Worm (Caenorhabditis elegans) whole organism, L4 larva: ENCODE measurements around the gene gmap-1.

Source experiments
- F37D6.2 ChIP-seq: sonication (generic microtip); optimal IDR thresholded peaks from 2 replicates; lab custom pipeline; 2016; ENCODE audit warnings: mild to moderate bottlenecking, missing genetic modification characterization, missing compliant biosample characterization
- F49E8.2 ChIP-seq: sonication (generic microtip); optimal IDR thresholded peaks from 2 replicates; lab custom pipeline; 2016; ENCODE audit warnings: missing compliant biosample characterization, mild to moderate bottlenecking, missing genetic modification characterization, borderline replicate concordance
- Y5F2A.4 ChIP-seq: fragments of 200-800 bp; sonication (Bioruptor generic); optimal IDR thresholded peaks from 2 replicates; lab custom pipeline; 2018; ENCODE audit warnings: mild to moderate bottlenecking, missing genetic modification characterization, missing compliant biosample characterization
- daf-12 ChIP-seq: fragments of 150-350 bp; optimal IDR thresholded peaks from 2 replicates; lab custom pipeline; 2014; ENCODE audit warnings: missing biosample characterization, missing genetic modification reagents, missing genetic modification characterization
- daf-16 ChIP-seq, 3 experiments: sonication (generic microtip); optimal IDR thresholded peaks; 2 replicates each; lab custom pipeline; 2016 to 2017; ENCODE audit warnings: missing genetic modification characterization in 3 of 3, missing genetic modification reagents in 3 of 3, mild to moderate bottlenecking in 2 of 3, missing compliant biosample characterization in 2 of 3, missing biosample characterization in 1 of 3, moderate library complexity in 1 of 3
- daf-19 ChIP-seq: fragments of 200-800 bp; sonication (Bioruptor generic); conservative IDR thresholded peaks from 2 replicates; pipeline ENCODE4 v1.3.6; 2022; ENCODE audit warnings: missing genetic modification characterization, missing compliant biosample characterization
- dmd-6 ChIP-seq: fragments of 200-800 bp; sonication (Bioruptor generic); IDR thresholded peaks from 2 replicates; pipeline ENCODE4 v1.3.6; 2022; ENCODE audit warnings: missing genetic modification reagents, missing genetic modification characterization, missing compliant biosample characterization
- dpl-1 ChIP-seq: fragments of 150-350 bp; optimal IDR thresholded peaks from 2 replicates; lab custom pipeline; 2014; ENCODE audit warnings: missing biosample characterization, missing genetic modification reagents, missing genetic modification characterization
- dve-1 ChIP-seq: sonication (generic microtip); optimal IDR thresholded peaks from 2 replicates; lab custom pipeline; 2017; ENCODE audit warnings: antibody characterized with exemption, mild to moderate bottlenecking, missing genetic modification characterization, missing compliant biosample characterization; ENCODE audit not compliant: insufficient read depth
- egl-43 ChIP-seq: fragments of 200-800 bp; sonication (Bioruptor generic); IDR thresholded peaks from 2 replicates; pipeline ENCODE4 v1.3.6; 2022; ENCODE audit warnings: missing genetic modification reagents, missing genetic modification characterization, missing compliant biosample characterization
- hlh-11 ChIP-seq: fragments of 200-800 bp; sonication (Bioruptor generic); optimal IDR thresholded peaks from 2 replicates; lab custom pipeline; 2018; ENCODE audit warnings: mild to moderate bottlenecking, missing genetic modification characterization, missing compliant biosample characterization
- hlh-30 ChIP-seq: sonication (generic microtip); optimal IDR thresholded peaks from 2 replicates; lab custom pipeline; 2017; ENCODE audit warnings: antibody characterized with exemption, mild to moderate bottlenecking, missing genetic modification characterization, missing compliant biosample characterization; ENCODE audit not compliant: insufficient read depth
- hmg-1.1 ChIP-seq: fragments of 200-800 bp; sonication (Bioruptor generic); IDR thresholded peaks from 2 replicates; pipeline ENCODE4 v1.3.6; 2022; ENCODE audit warnings: missing genetic modification reagents, missing genetic modification characterization, missing compliant biosample characterization
- lin-15B ChIP-seq: fragments of 150-350 bp; sonication (generic microtip); optimal IDR thresholded peaks from 3 replicates; lab custom pipeline; 2014; ENCODE audit warnings: missing biosample characterization, missing genetic modification characterization
- lin-29 ChIP-seq: fragments of 200-800 bp; sonication (Bioruptor generic); IDR thresholded peaks from 2 replicates; pipeline ENCODE4 v1.3.6; 2022; ENCODE audit warnings: missing genetic modification reagents, missing genetic modification characterization, missing compliant biosample characterization
- lsy-2 ChIP-seq, 2 experiments: fragments of 150-350 bp in 1 of 2; sonication (generic microtip) in 1 of 2; optimal IDR thresholded peaks; 2 replicates each; lab custom pipeline; 2014 to 2017; ENCODE audit warnings: missing biosample characterization in 2 of 2, missing genetic modification characterization in 2 of 2
- mdl-1 ChIP-seq, 2 experiments: fragments of 150-350 bp in 1 of 2; sonication (generic microtip) in 1 of 2; optimal IDR thresholded peaks; 2 replicates each; lab custom pipeline; 2014 to 2017; ENCODE audit warnings: missing biosample characterization in 2 of 2, missing genetic modification characterization in 2 of 2
- mdt-29 ChIP-seq: fragments of 200-800 bp; sonication (Bioruptor generic); IDR thresholded peaks from 2 replicates; pipeline ENCODE4 v1.3.6; 2022; ENCODE audit warnings: missing genetic modification reagents, missing genetic modification characterization, missing compliant biosample characterization
- mep-1 ChIP-seq: fragments of 150-350 bp; sonication (generic microtip); optimal IDR thresholded peaks from 3 replicates; lab custom pipeline; 2014; ENCODE audit warnings: missing biosample characterization, missing genetic modification characterization
- mxl-3 ChIP-seq: fragments of 200-800 bp; sonication (Bioruptor generic); optimal IDR thresholded peaks from 2 replicates; lab custom pipeline; 2018; ENCODE audit warnings: mild to moderate bottlenecking, missing genetic modification characterization, missing compliant biosample characterization
- nhr-102 ChIP-seq: sonication (generic microtip); optimal IDR thresholded peaks from 2 replicates; lab custom pipeline; 2016; ENCODE audit warnings: mild to moderate bottlenecking, missing genetic modification characterization, moderate library complexity, missing compliant biosample characterization
- nhr-11 ChIP-seq: fragments of 150-350 bp; optimal IDR thresholded peaks from 2 replicates; lab custom pipeline; 2014; ENCODE audit warnings: missing biosample characterization, missing genetic modification characterization
- nhr-28 ChIP-seq: fragments of 150-350 bp; optimal IDR thresholded peaks from 2 replicates; lab custom pipeline; 2014; ENCODE audit warnings: missing biosample characterization, missing genetic modification characterization
- nhr-42 ChIP-seq: fragments of 200-800 bp; sonication (Bioruptor generic); IDR thresholded peaks from 2 replicates; pipeline ENCODE4 v1.3.6; 2022; ENCODE audit warnings: missing genetic modification characterization, missing compliant biosample characterization
- php-3 ChIP-seq: fragments of 200-800 bp; sonication (Bioruptor generic); IDR thresholded peaks from 2 replicates; pipeline ENCODE4 v1.3.6; 2022; ENCODE audit warnings: missing genetic modification reagents, missing genetic modification characterization, missing compliant biosample characterization
- pqm-1 ChIP-seq: sonication (generic microtip); optimal IDR thresholded peaks from 2 replicates; lab custom pipeline; 2017; ENCODE audit warnings: missing biosample characterization, missing genetic modification characterization
- sdz-12 ChIP-seq: fragments of 200-800 bp; sonication (Bioruptor generic); optimal IDR thresholded peaks from 2 replicates; lab custom pipeline; 2018; ENCODE audit warnings: mild to moderate bottlenecking, missing genetic modification characterization, missing compliant biosample characterization
- set-16 ChIP-seq: fragments of 200-800 bp; sonication (Bioruptor generic); IDR thresholded peaks from 2 replicates; pipeline ENCODE4 v1.3.6; 2022; ENCODE audit warnings: missing genetic modification reagents, missing genetic modification characterization, missing compliant biosample characterization
- spr-3 ChIP-seq: fragments of 200-800 bp; sonication (Bioruptor generic); optimal IDR thresholded peaks from 2 replicates; lab custom pipeline; 2018; ENCODE audit warnings: mild to moderate bottlenecking, missing genetic modification characterization, missing compliant biosample characterization
- tra-1 ChIP-seq: fragments of 200-800 bp; sonication (Bioruptor generic); IDR thresholded peaks from 2 replicates; pipeline ENCODE4 v1.3.6; 2022; ENCODE audit warnings: missing genetic modification reagents, missing genetic modification characterization, missing compliant biosample characterization
- unc-62 ChIP-seq, 3 experiments: fragments of 150-350 bp in 1 of 3; sonication (generic microtip); optimal IDR thresholded peaks in 2 of 3; peaks in 1 of 3; 1 replicate in 1 of 3; 2 replicates in 2 of 3; lab custom pipeline; 2014 to 2017; ENCODE audit warnings: missing biosample characterization in 3 of 3, missing genetic modification characterization in 3 of 3, missing genetic modification reagents in 3 of 3, missing genotype in 1 of 3

The gmap-1 gene

ce11 chrX:12914209-12914608, 20.6 kb downstream of the gmap-1 start:
- TF ChIP-seq Y5F2A.4 (GFP tag; lab: Kevin White, UChicago) (no peak), F49E8.2 (tag; lab: Kevin White, UChicago) (no peak), nhr-102 (tag; lab: Kevin White, UChicago) (no peak), hmg-1.1 (GFP tag; lab: Robert Waterston, UW) (0 out of 2 replicates have a peak, but pooled peaks have one; percentile 10), spr-3 (GFP tag; lab: Kevin White, UChicago) (no peak), nhr-42 (GFP tag; lab: Robert Waterston, UW) (no peak), php-3 (GFP tag; lab: Robert Waterston, UW) (no peak), F37D6.2 (tag; lab: Kevin White, UChicago) (no peak), mxl-3 (GFP tag; lab: Kevin White, UChicago) (no peak), daf-16 (GFP tag; optimal IDR thresholded peaks at IDR 0.05; lab: Kevin White, UChicago) (no peak), daf-16 (tag; optimal IDR thresholded peaks at IDR 0.05; lab: Kevin White, UChicago) (no peak), hlh-30 (tag; lab: Kevin White, UChicago) (peak; percentile 78)

ce11 chrX:12913398-12914071, 21.2 kb downstream of the gmap-1 start:
- TF ChIP-seq lin-15B (tag; lab: Kevin White, UChicago) (no peak), dve-1 (tag; lab: Kevin White, UChicago) (peak; percentile 28), egl-43 (GFP tag; lab: Robert Waterston, UW) (0 out of 2 replicates have a peak, but pooled peaks have one; percentile 24), daf-16 (GFP tag; optimal IDR thresholded peaks at IDR 0.05; lab: Kevin White, UChicago) (peak in 1 of 2 experiments; percentile 78), daf-16 (tag; optimal IDR thresholded peaks at IDR 0.05; lab: Kevin White, UChicago) (peak; percentile 70), unc-62 (GFP tag; optimal IDR thresholded peaks at IDR 0.05 in 1 of 2; lab: Kevin White, UChicago) (peak in 1 of 2 experiments; percentile 35), unc-62 (tag; optimal IDR thresholded peaks at IDR 0.05; lab: Kevin White, UChicago) (no peak), nhr-28 (tag; lab: Kevin White, UChicago) (peak; percentile 16)

- TF ChIP-seq nhr-102 (tag; lab: Kevin White, UChicago) (no peak), unc-62 (GFP tag; optimal IDR thresholded peaks at IDR 0.05 in 1 of 2; lab: Kevin White, UChicago) (peak in 1 of 2 experiments; percentile 78), unc-62 (tag; optimal IDR thresholded peaks at IDR 0.05; lab: Kevin White, UChicago) (no peak), daf-16 (GFP tag; optimal IDR thresholded peaks at IDR 0.05; lab: Kevin White, UChicago) (no peak), daf-16 (tag; optimal IDR thresholded peaks at IDR 0.05; lab: Kevin White, UChicago) (peak; percentile 14), lsy-2 (tag; optimal IDR thresholded peaks at IDR 0.05; lab: Kevin White, UChicago) (peak in 1 of 2 experiments; percentile 13), lin-29 (GFP tag; lab: Robert Waterston, UW) (no peak)
Measured at ce11 chrX:12912435-12912834, 22.3 kb downstream of the gmap-1 start.

DNA sequence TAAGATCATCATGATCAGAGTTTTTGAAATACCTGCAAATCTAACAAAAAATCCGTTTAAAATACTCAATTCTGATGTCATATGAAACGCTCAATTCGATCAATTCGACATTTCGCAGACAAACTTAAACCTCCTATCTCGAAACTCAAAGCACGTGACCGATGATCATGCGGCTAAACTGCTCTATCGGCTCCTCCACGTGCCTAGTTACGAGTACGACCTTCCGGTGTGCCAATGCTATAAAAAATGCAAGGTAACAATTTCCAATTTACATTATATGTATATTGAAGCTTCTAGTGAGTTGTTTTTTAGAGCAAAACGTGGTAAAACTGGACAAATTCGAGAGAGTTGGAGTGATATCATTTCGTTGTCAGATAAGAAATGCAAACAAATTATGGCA, 23.5 kb downstream of the gmap-1 start:
- TF ChIP-seq daf-12 (tag; lab: Kevin White, UChicago) = no peak
- TF ChIP-seq daf-19 = no peak
- peak; percentile 78 for TF ChIP-seq dve-1 (tag; lab: Kevin White, UChicago)
- peak; percentile 16 for TF ChIP-seq nhr-11 (tag; lab: Kevin White, UChicago)
- TF ChIP-seq tra-1 (GFP tag; lab: Robert Waterston, UW) = peak; percentile 9; the same call in 1 of the 2 replicates
- TF ChIP-seq php-3 (GFP tag; lab: Robert Waterston, UW) = peak; percentile 43; the same call in 1 of the 2 replicates
- peak; percentile 25 for TF ChIP-seq mep-1 (tag; lab: Kevin White, UChicago)
- peak; percentile 89 for TF ChIP-seq hlh-30 (tag; lab: Kevin White, UChicago)
- peak; percentile 13 for TF ChIP-seq pqm-1 (tag; lab: Kevin White, UChicago)
- no peak for TF ChIP-seq daf-16 (GFP tag; optimal IDR thresholded peaks at IDR 0.05; lab: Kevin White, UChicago)
- peak; percentile 52 for TF ChIP-seq daf-16 (tag; optimal IDR thresholded peaks at IDR 0.05; lab: Kevin White, UChicago)
- no peak for TF ChIP-seq sdz-12 (GFP tag; lab: Kevin White, UChicago)
- TF ChIP-seq dmd-6 = peak; percentile 88
- TF ChIP-seq hmg-1.1 (GFP tag; lab: Robert Waterston, UW) = no peak
- no peak for TF ChIP-seq dpl-1 (GFP tag; lab: Kevin White, UChicago)
- TF ChIP-seq set-16 (GFP tag; lab: Robert Waterston, UW) = no peak
- peak; percentile 35 for TF ChIP-seq mxl-3 (GFP tag; lab: Kevin White, UChicago)
- peak in 1 of 2 experiments; percentile 61 for TF ChIP-seq unc-62 (GFP tag; optimal IDR thresholded peaks at IDR 0.05 in 1 of 2; lab: Kevin White, UChicago)
- TF ChIP-seq unc-62 (tag; optimal IDR thresholded peaks at IDR 0.05; lab: Kevin White, UChicago) = no peak
- 0 out of 2 replicates have a peak, but pooled peaks have one; percentile 9 for TF ChIP-seq mdt-29
- TF ChIP-seq mdl-1 (tag; optimal IDR thresholded peaks at IDR 0.05; lab: Kevin White, UChicago) = peak in 1 of 2 experiments; percentile 69
- peak; percentile 78 for TF ChIP-seq hlh-11 (tag; lab: Kevin White, UChicago)
- TF ChIP-seq nhr-28 (tag; lab: Kevin White, UChicago) = peak; percentile 44
- TF ChIP-seq lsy-2 (tag; optimal IDR thresholded peaks at IDR 0.05; lab: Kevin White, UChicago) = peak in 1 of 2 experiments; percentile 7
